Fruit fly (Drosophila melanogaster) whole organism, embryonic: ENCODE measurements around the gene MESK4.
A peak's percentile ranks its signal among the peaks of the same experiment; 100 is the strongest.

ENCODE experiments used
- Atf3 ChIP-seq: fragments of 200-800 bp; sonication (Bioruptor generic); optimal IDR thresholded peaks from 3 replicates; lab custom pipeline; 2016; ENCODE audit warnings: missing biosample characterization, missing genetic modification characterization
- Bgb ChIP-seq: fragments of 200-800 bp; sonication (Bioruptor generic); IDR thresholded peaks from 2 replicates; pipeline ENCODE4 v1.3.6; 2022; ENCODE audit warnings: missing biosample characterization, missing genetic modification characterization; ENCODE audit not compliant: partially characterized antibody
- CG10565 ChIP-seq: fragments of 200-800 bp; sonication (Bioruptor generic); optimal IDR thresholded peaks from 3 replicates; lab custom pipeline; 2016; ENCODE audit warnings: missing biosample characterization, mild to moderate bottlenecking, missing genetic modification characterization
- CG10979 ChIP-seq: fragments of 200-800 bp; sonication (Bioruptor generic); optimal IDR thresholded peaks from 2 replicates; lab custom pipeline; 2018; ENCODE audit warnings: missing biosample characterization, mild to moderate bottlenecking, missing genetic modification characterization, moderate library complexity
- CG13123 ChIP-seq: fragments of 200-800 bp; sonication (Bioruptor generic); optimal IDR thresholded peaks from 2 replicates; lab custom pipeline; 2016; ENCODE audit warnings: missing biosample characterization, missing genetic modification characterization
- CG13296 ChIP-seq: fragments of 200-800 bp; sonication (Bioruptor generic); optimal IDR thresholded peaks from 3 replicates; lab custom pipeline; 2018; ENCODE audit warnings: missing biosample characterization, mild to moderate bottlenecking, missing genetic modification characterization
- CG13424 ChIP-seq: fragments of 200-800 bp; sonication (Bioruptor generic); optimal IDR thresholded peaks from 2 replicates; lab custom pipeline; 2019; ENCODE audit warnings: missing biosample characterization, mild to moderate bottlenecking, missing genetic modification characterization, moderate library complexity
- CG15696 ChIP-seq: fragments of 200-800 bp; sonication (Bioruptor generic); optimal IDR thresholded peaks from 2 replicates; lab custom pipeline; 2019; ENCODE audit warnings: missing biosample characterization, mild to moderate bottlenecking, missing genetic modification characterization, moderate library complexity
- CG32767 ChIP-seq: fragments of 200-800 bp; sonication (Bioruptor generic); IDR thresholded peaks from 2 replicates; pipeline ENCODE4 v1.3.6; 2022; ENCODE audit warnings: missing biosample characterization, missing genetic modification characterization
- CG3281 ChIP-seq: fragments of 200-800 bp; sonication (Bioruptor generic); optimal IDR thresholded peaks from 3 replicates; lab custom pipeline; 2017; ENCODE audit warnings: missing biosample characterization, mild to moderate bottlenecking, missing genetic modification characterization
- CG4820 ChIP-seq: fragments of 200-800 bp; sonication (Bioruptor generic); optimal IDR thresholded peaks from 3 replicates; lab custom pipeline; 2016; ENCODE audit warnings: missing biosample characterization, missing genetic modification characterization
- CG6689 ChIP-seq: fragments of 200-800 bp; sonication (Bioruptor generic); IDR thresholded peaks from 2 replicates; pipeline ENCODE4 v1.3.6; 2022; ENCODE audit warnings: missing biosample characterization, missing genetic modification characterization
- CG8290 ChIP-seq, 3 experiments: fragments of 200-800 bp; sonication (Bioruptor generic); optimal IDR thresholded peaks; 2 replicates each; lab custom pipeline; 2016 to 2019; ENCODE audit warnings: missing biosample characterization in 3 of 3, missing genetic modification characterization in 3 of 3, mild to moderate bottlenecking in 2 of 3, moderate library complexity in 1 of 3
- CG8765 ChIP-seq: fragments of 200-800 bp; sonication (Bioruptor generic); IDR thresholded peaks from 2 replicates; pipeline ENCODE4 v1.3.6; 2022; ENCODE audit warnings: missing biosample characterization, missing genetic modification characterization
- CG9437 ChIP-seq: fragments of 200-800 bp; sonication (Bioruptor generic); optimal IDR thresholded peaks from 2 replicates; lab custom pipeline; 2018; ENCODE audit warnings: missing biosample characterization, mild to moderate bottlenecking, missing genetic modification characterization
- CG9817 ChIP-seq: fragments of 200-800 bp; sonication (Bioruptor generic); optimal IDR thresholded peaks from 2 replicates; lab custom pipeline; 2018; ENCODE audit warnings: missing biosample characterization, mild to moderate bottlenecking, missing genetic modification characterization, moderate library complexity
- CHES-1-like ChIP-seq: fragments of 200-800 bp; sonication (Bioruptor generic); optimal IDR thresholded peaks from 2 replicates; lab custom pipeline; 2016; ENCODE audit warnings: missing biosample characterization, missing genetic modification characterization
- CkIIα-i1 ChIP-seq: fragments of 200-800 bp; sonication (Bioruptor generic); IDR thresholded peaks from 2 replicates; pipeline ENCODE4 v1.3.6; 2022; ENCODE audit warnings: missing biosample characterization, missing genetic modification characterization
- Dfd ChIP-seq, 2 experiments: fragments of >200 bp; optimal IDR thresholded peaks; 2 replicates each; lab custom pipeline; 2017; ENCODE audit warnings: missing biosample characterization in 2 of 2, missing genetic modification characterization in 2 of 2
- H15 ChIP-seq: fragments of 200-800 bp; sonication (Bioruptor generic); IDR thresholded peaks from 3 replicates; pipeline ENCODE4 v1.3.6; 2022; ENCODE audit warnings: missing biosample characterization, missing genetic modification characterization
- Hr78 ChIP-seq, 2 experiments: fragments of 200-800 bp in 1 of 2; fragments of >200 bp in 1 of 2; sonication (Bioruptor generic) in 1 of 2; optimal IDR thresholded peaks; 2 replicates each; lab custom pipeline; 2017 to 2019; ENCODE audit warnings: missing biosample characterization in 2 of 2, missing genetic modification characterization in 2 of 2, mild to moderate bottlenecking in 1 of 2, moderate library complexity in 1 of 2
- Kr ChIP-seq: fragments of 200-800 bp; sonication (Bioruptor generic); optimal IDR thresholded peaks from 2 replicates; lab custom pipeline; 2017; ENCODE audit warnings: missing biosample characterization, mild to moderate bottlenecking, missing genetic modification characterization
- Lpt ChIP-seq: fragments of >200 bp; optimal IDR thresholded peaks from 2 replicates; lab custom pipeline; 2018; ENCODE audit warnings: missing biosample characterization, missing genetic modification characterization
- MTF-1 ChIP-seq: fragments of 200-800 bp; sonication (Bioruptor generic); optimal IDR thresholded peaks from 2 replicates; lab custom pipeline; 2018; ENCODE audit warnings: missing biosample characterization, mild to moderate bottlenecking, missing genetic modification characterization, borderline replicate concordance
- NFAT ChIP-seq: fragments of 200-800 bp; sonication (Bioruptor generic); IDR thresholded peaks from 2 replicates; pipeline ENCODE4 v1.3.6; 2022; ENCODE audit warnings: missing biosample characterization, missing genetic modification characterization
- Oaz ChIP-seq: fragments of 200-800 bp; sonication (Bioruptor generic); IDR thresholded peaks from 2 replicates; pipeline ENCODE4 v1.3.6; 2022; ENCODE audit warnings: missing biosample characterization, missing genetic modification characterization
- PHDP ChIP-seq: fragments of 200-800 bp; sonication (Bioruptor generic); optimal IDR thresholded peaks from 3 replicates; lab custom pipeline; 2018; ENCODE audit warnings: missing biosample characterization, mild to moderate bottlenecking, missing genetic modification characterization, moderate library complexity
- Scr ChIP-seq: fragments of 200-800 bp; sonication (Bioruptor generic); IDR thresholded peaks from 2 replicates; pipeline ENCODE4 v1.3.6; 2022; ENCODE audit warnings: missing biosample characterization, missing genetic modification characterization; ENCODE audit not compliant: partially characterized antibody
- Xrp1 ChIP-seq: fragments of 200-800 bp; sonication (Bioruptor generic); IDR thresholded peaks from 2 replicates; pipeline ENCODE4 v1.3.6; 2022; ENCODE audit warnings: missing biosample characterization, missing genetic modification characterization
- ac ChIP-seq: fragments of 200-800 bp; sonication (Bioruptor generic); optimal IDR thresholded peaks from 3 replicates; lab custom pipeline; 2017; ENCODE audit warnings: missing biosample characterization, mild to moderate bottlenecking, missing genetic modification characterization
- ara ChIP-seq: fragments of 200-800 bp; sonication (Bioruptor generic); IDR thresholded peaks from 2 replicates; pipeline ENCODE4 v1.3.6; 2022; ENCODE audit warnings: missing biosample characterization, missing genetic modification characterization
- bigmax ChIP-seq: fragments of 200-800 bp; sonication (Bioruptor generic); optimal IDR thresholded peaks from 2 replicates; lab custom pipeline; 2018; ENCODE audit warnings: missing biosample characterization, mild to moderate bottlenecking, missing genetic modification characterization
- chinmo ChIP-seq: fragments of 200-800 bp; sonication (Bioruptor generic); IDR thresholded peaks from 4 replicates; pipeline ENCODE4 v1.3.6; 2022; ENCODE audit warnings: missing biosample characterization, missing genetic modification characterization; ENCODE audit not compliant: partially characterized antibody
- exex ChIP-seq: fragments of 200-800 bp; sonication (Bioruptor generic); optimal IDR thresholded peaks from 4 replicates; lab custom pipeline; 2018; ENCODE audit warnings: missing biosample characterization, mild to moderate bottlenecking, missing genetic modification characterization, moderate library complexity
- hb ChIP-seq: fragments of 200-800 bp; sonication (Bioruptor generic); IDR thresholded peaks from 3 replicates; pipeline ENCODE4 v1.3.6; 2022; ENCODE audit warnings: missing biosample characterization, missing genetic modification characterization; ENCODE audit not compliant: partially characterized antibody
- hkb ChIP-seq, 2 experiments: fragments of 200-800 bp in 1 of 2; fragments of >200 bp in 1 of 2; sonication (Bioruptor generic) in 1 of 2; IDR thresholded peaks in 1 of 2; optimal IDR thresholded peaks in 1 of 2; 2 replicates each; pipeline versions ENCODE4 v1.3.6 to Lab custom; 2017 to 2022; ENCODE audit warnings: missing biosample characterization in 1 of 2, missing genetic modification characterization in 1 of 2
- mld ChIP-seq: fragments of 200-800 bp; sonication (Bioruptor generic); IDR thresholded peaks from 3 replicates; pipeline ENCODE4 v1.3.6; 2022; ENCODE audit warnings: missing biosample characterization, missing genetic modification characterization; ENCODE audit not compliant: partially characterized antibody
- peb ChIP-seq: fragments of 200-800 bp; sonication (Bioruptor generic); IDR thresholded peaks from 2 replicates; pipeline ENCODE4 v1.3.6; 2022; ENCODE audit warnings: missing biosample characterization, missing genetic modification characterization
- pfk ChIP-seq: fragments of 200-800 bp; sonication (Bioruptor generic); optimal IDR thresholded peaks from 2 replicates; lab custom pipeline; 2018; ENCODE audit warnings: missing biosample characterization, mild to moderate bottlenecking, missing genetic modification characterization, moderate library complexity
- pho ChIP-seq: fragments of 200-800 bp; sonication (Bioruptor generic); optimal IDR thresholded peaks from 2 replicates; lab custom pipeline; 2016; ENCODE audit warnings: missing biosample characterization, missing genetic modification characterization
- pnt ChIP-seq: fragments of 200-800 bp; sonication (Bioruptor generic); optimal IDR thresholded peaks from 3 replicates; lab custom pipeline; 2016; ENCODE audit warnings: missing biosample characterization, missing genetic modification characterization
- prd ChIP-seq, 3 experiments: fragments of >200 bp in 2 of 3; fragments of 200-800 bp in 1 of 3; sonication (Bioruptor generic) in 1 of 3; optimal IDR thresholded peaks in 2 of 3; IDR thresholded peaks in 1 of 3; 2 replicates in 2 of 3; 3 replicates in 1 of 3; pipeline versions ENCODE4 v1.3.6 to Lab custom; 2017 to 2022; ENCODE audit warnings: missing biosample characterization in 1 of 3, missing genetic modification characterization in 1 of 3
- ranshi ChIP-seq: fragments of 200-800 bp; sonication (Bioruptor generic); IDR thresholded peaks from 2 replicates; pipeline ENCODE4 v1.3.6; 2022; ENCODE audit warnings: missing biosample characterization, missing genetic modification characterization
- tap ChIP-seq: fragments of 200-800 bp; optimal IDR thresholded peaks from 3 replicates; lab custom pipeline; 2019; ENCODE audit warnings: missing biosample characterization, mild to moderate bottlenecking, missing genetic modification characterization, moderate library complexity
- trem ChIP-seq: fragments of 200-800 bp; optimal IDR thresholded peaks from 3 replicates; lab custom pipeline; 2019; ENCODE audit warnings: missing biosample characterization, mild to moderate bottlenecking, missing genetic modification characterization, moderate library complexity
- unpg ChIP-seq: fragments of 200-800 bp; sonication (Bioruptor generic); optimal IDR thresholded peaks from 3 replicates; lab custom pipeline; 2018; ENCODE audit warnings: missing biosample characterization, mild to moderate bottlenecking, missing genetic modification characterization, moderate library complexity
- vvl ChIP-seq: fragments of 200-800 bp; sonication (Bioruptor generic); IDR thresholded peaks from 2 replicates; pipeline ENCODE4 v1.3.6; 2022; ENCODE audit warnings: missing biosample characterization, missing genetic modification characterization
- wdn ChIP-seq: fragments of 200-800 bp; sonication (Bioruptor generic); IDR thresholded peaks from 2 replicates; pipeline ENCODE4 v1.3.6; 2022; ENCODE audit warnings: missing biosample characterization, missing genetic modification characterization
- yki ChIP-seq: fragments of >200 bp; optimal IDR thresholded peaks from 3 replicates; lab custom pipeline; 2018
- zfh2 ChIP-seq: fragments of 200-800 bp; sonication (Bioruptor generic); optimal IDR thresholded peaks from 2 replicates; lab custom pipeline; 2016; ENCODE audit warnings: missing biosample characterization, missing genetic modification characterization

Gene MESK4

dm6 chr3R:16991781-16992180 is 3.2 kb downstream of the MESK4 start, which contains the start of gene EMC2B (continued):
- TF ChIP-seq vvl (GFP tag; lab: Robert Waterston, UW) (no peak), CG9437 (GFP tag; lab: Kevin White, UChicago) (peak; percentile 32), mld (GFP tag; lab: Robert Waterston, UW) (no peak), hkb (optimal IDR thresholded peaks at IDR 0.05; lab: Kevin White, UChicago) (no peak), hkb (GFP tag; IDR thresholded peaks at IDR 0.05; lab: Robert Waterston, UW) (no peak), wdn (no peak), Atf3 (GFP tag; lab: Kevin White, UChicago) (no peak), CG15696 (peak; percentile 5), H15 (GFP tag; lab: Robert Waterston, UW) (no peak), zfh2 (GFP tag; lab: Kevin White, UChicago) (peak; percentile 76), CG13424 (tag; lab: Kevin White, UChicago) (peak; percentile 43), CkIIα-i1 (GFP tag; lab: Robert Waterston, UW) (no peak), tap (no peak), PHDP (tag; lab: Kevin White, UChicago) (no peak), ac (GFP tag; lab: Kevin White, UChicago) (no peak), CG3281 (GFP tag; lab: Kevin White, UChicago) (peak; percentile 45), CG8765 (GFP tag; lab: Robert Waterston, UW) (no peak), NFAT (no peak), CG32767 (GFP tag; lab: Robert Waterston, UW) (no peak), pho (GFP tag; lab: Kevin White, UChicago) (no peak), CG10979 (tag; lab: Kevin White, UChicago) (no peak), pfk (GFP tag; lab: Kevin White, UChicago) (no peak), Oaz (GFP tag; lab: Robert Waterston, UW) (no peak), unpg (peak; percentile 52), CG4820 (GFP tag; lab: Kevin White, UChicago) (no peak), CG9817 (tag; lab: Kevin White, UChicago) (peak; percentile 43), ara (no peak), chinmo (no peak), bigmax (no peak), Hr78 (GFP tag; optimal IDR thresholded peaks at IDR 0.05; lab: Kevin White, UChicago) (no peak), CG13123 (GFP tag; lab: Kevin White, UChicago) (peak; percentile 14), Xrp1 (GFP tag; lab: Robert Waterston, UW) (no peak), CHES-1-like (GFP tag; lab: Kevin White, UChicago) (no peak), peb (no peak), CG13296 (GFP tag; lab: Kevin White, UChicago) (no peak), MTF-1 (GFP tag; lab: Kevin White, UChicago) (no peak), exex (tag; lab: Kevin White, UChicago) (no peak), Lpt (no peak), CG6689 (no peak), Scr (GFP tag; lab: Robert Waterston, UW) (no peak), Bgb (GFP tag; lab: Robert Waterston, UW) (no peak), CG8290 (GFP tag; optimal IDR thresholded peaks at IDR 0.05; lab: Kevin White, UChicago) (peak; percentile 27), CG8290 (tag; optimal IDR thresholded peaks at IDR 0.05; lab: Kevin White, UChicago) (peak in 1 of 2 experiments; percentile 67), pnt (GFP tag; lab: Kevin White, UChicago) (peak; percentile 64), prd (optimal IDR thresholded peaks at IDR 0.05; lab: Kevin White, UChicago) (no peak), prd (GFP tag; IDR thresholded peaks at IDR 0.05; lab: Robert Waterston, UW) (no peak), yki (lab: Kevin White, UChicago) (no peak), CG10565 (GFP tag; lab: Kevin White, UChicago) (no peak), trem (tag; lab: Kevin White, UChicago) (peak; percentile 99), Dfd (GFP tag; optimal IDR thresholded peaks at IDR 0.05; lab: Kevin White, UChicago) (no peak), ranshi (GFP tag; lab: Robert Waterston, UW) (no peak), hb (GFP tag; lab: Robert Waterston, UW) (no peak), Kr (GFP tag; lab: Kevin White, UChicago) (no peak)
